Worm (Caenorhabditis elegans): Measurements from ENCODE around the gene C18H7.1.
A peak's percentile ranks its signal among the peaks of the same experiment; 100 is the strongest.

The C18H7.1 gene

DNA sequence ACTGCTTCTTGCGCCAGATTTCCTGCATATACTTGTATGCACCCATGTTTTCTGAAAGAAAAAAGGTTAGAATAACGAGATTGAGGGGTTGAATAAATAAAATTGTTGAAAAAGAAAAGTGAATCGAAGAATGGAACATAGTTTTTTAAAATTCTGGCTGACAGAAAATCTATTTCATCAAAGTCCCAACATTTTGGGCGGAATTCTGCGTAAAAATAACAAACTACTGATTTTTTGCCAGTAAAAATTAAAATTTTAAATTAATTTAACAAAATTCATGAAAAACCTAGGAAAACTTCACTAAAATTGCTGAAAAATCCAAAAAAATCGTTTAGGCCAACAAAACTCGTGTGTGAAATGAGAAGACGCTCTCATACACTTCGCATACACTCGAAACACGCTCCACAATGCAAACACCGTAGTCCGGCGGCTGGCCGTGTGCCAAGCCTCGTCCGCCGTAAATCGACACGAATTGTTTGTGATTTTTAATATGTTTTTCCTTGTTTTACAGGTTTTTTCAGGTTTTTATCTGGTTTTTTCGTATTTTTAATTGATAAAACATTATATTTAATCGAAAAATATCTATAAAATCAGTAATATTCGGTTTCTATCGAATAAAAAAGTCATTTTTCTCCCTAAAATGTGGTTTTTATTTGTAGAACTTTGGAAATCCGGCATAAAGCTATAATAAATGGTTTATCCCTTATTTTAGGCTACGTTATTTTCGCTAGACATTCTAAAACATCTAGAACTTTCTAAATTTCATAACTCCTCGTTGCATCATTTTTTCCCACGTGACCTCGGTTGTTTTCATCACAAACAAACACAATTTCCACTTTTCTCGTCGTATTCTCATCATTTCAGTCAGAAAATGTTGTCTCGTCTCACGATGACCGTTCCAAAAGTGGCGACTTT, 39.4 kb downstream of the C18H7.1 start, which contains the start of the genes rpl-15 and K11H12.8 (continued):
- TF ChIP-seq egl-27 (tag; optimal IDR thresholded peaks at IDR 0.05) (peak; percentile 44 to 98), mef-2 (tag; optimal IDR thresholded peaks at IDR 0.05) (peak; percentile 98), F16B12.6 (tag; optimal IDR thresholded peaks at IDR 0.05) (peak; percentile 78), fos-1 (tag; optimal IDR thresholded peaks at IDR 0.05) (peak; percentile 98), efl-1 (optimal IDR thresholded peaks at IDR 0.05) (peak; percentile 97 to 98), efl-1 (GFP tag; optimal IDR thresholded peaks at IDR 0.05 in 1 of 2) (peak; percentile 89 to 99), zip-4 (GFP tag; optimal IDR thresholded peaks at IDR 0.05) (peak; percentile 97), skn-1 (tag; optimal IDR thresholded peaks at IDR 0.05) (peak; percentile 97), snu-23 (GFP tag; optimal IDR thresholded peaks at IDR 0.05) (peak; percentile 100), blmp-1 (tag; optimal IDR thresholded peaks at IDR 0.05) (peak; percentile 92), unc-30 (tag; optimal IDR thresholded peaks at IDR 0.05) (no peak), efl-3 (GFP tag; optimal IDR thresholded peaks at IDR 0.05) (peak; percentile 86), ztf-4 (tag; optimal IDR thresholded peaks at IDR 0.05) (peak; percentile 100), nhr-19 (GFP tag; conservative IDR thresholded peaks at IDR 0.05) (peak; percentile 100), mab-9 (GFP tag; IDR thresholded peaks at IDR 0.05) (peak; percentile 99), irx-1 (tag; optimal IDR thresholded peaks at IDR 0.05) (peak; percentile 99), pax-3 (tag; optimal IDR thresholded peaks at IDR 0.05) (peak; percentile 100), lsy-2 (tag; optimal IDR thresholded peaks at IDR 0.05) (peak; percentile 100), sup-37 (GFP tag; optimal IDR thresholded peaks at IDR 0.05) (peak; percentile 99), ama-1 (optimal IDR thresholded peaks at IDR 0.05) (peak; percentile 91), xbp-1 (tag; optimal IDR thresholded peaks at IDR 0.05) (peak; percentile 99), isw-1 (GFP tag; IDR thresholded peaks at IDR 0.05) (peak; percentile 99), ceh-63 (GFP tag; optimal IDR thresholded peaks at IDR 0.05) (peak; percentile 93), elt-2 (tag; optimal IDR thresholded peaks at IDR 0.05) (peak; percentile 97), nhr-28 (tag; optimal IDR thresholded peaks at IDR 0.05) (peak; percentile 33), unc-62 (GFP tag; optimal IDR thresholded peaks at IDR 0.05) (peak; percentile 83), Y116A8C.19 (tag; optimal IDR thresholded peaks at IDR 0.05; ENCODE audit: borderline replicate concordance) (peak; percentile 80), hlh-4 (tag; optimal IDR thresholded peaks at IDR 0.05) (peak; percentile 91), ets-5 (GFP tag; IDR thresholded peaks at IDR 0.05) (peak; percentile 90; the same call in 1 of the 2 replicates), ceh-90 (tag; optimal IDR thresholded peaks at IDR 0.05) (peak; percentile 80), dsc-1 (tag; optimal IDR thresholded peaks at IDR 0.05) (peak; percentile 100), egl-13 (tag; optimal IDR thresholded peaks at IDR 0.05) (peak; percentile 100), alr-1 (tag; optimal IDR thresholded peaks at IDR 0.05; ENCODE audit: borderline replicate concordance) (no peak), zag-1 (tag; optimal IDR thresholded peaks at IDR 0.05) (peak; percentile 97), ceh-8 (GFP tag; optimal IDR thresholded peaks at IDR 0.05) (peak; percentile 98)

DNA sequence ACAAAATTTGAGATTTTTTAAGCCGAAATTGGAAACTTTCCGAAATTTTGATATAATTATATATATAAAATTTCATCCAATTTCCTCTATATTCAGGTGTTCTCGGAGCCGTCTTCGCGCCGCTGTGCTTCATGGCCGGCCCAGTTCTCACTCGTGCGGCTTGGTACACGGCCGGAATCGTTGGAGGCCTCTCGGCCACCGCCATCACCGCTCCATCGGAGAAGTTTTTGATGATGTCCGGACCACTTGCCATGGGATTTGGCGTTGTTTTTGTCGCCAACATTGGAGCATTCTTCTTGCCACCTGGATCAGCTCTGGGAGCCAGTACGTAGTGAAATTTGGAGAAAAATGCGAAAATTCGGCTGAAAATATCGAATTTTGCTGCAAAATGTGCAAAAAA, 41.7 kb downstream of the C18H7.1 start:
- TF ChIP-seq nhr-19 (GFP tag; conservative IDR thresholded peaks at IDR 0.05): no peak
- TF ChIP-seq ceh-88 (GFP tag; IDR thresholded peaks at IDR 0.05): no peak
- no peak for TF ChIP-seq ces-1 (GFP tag; optimal IDR thresholded peaks at IDR 0.05)
- TF ChIP-seq sup-37 (GFP tag; optimal IDR thresholded peaks at IDR 0.05): no peak
- no peak for TF ChIP-seq fkh-10 (GFP tag; optimal IDR thresholded peaks at IDR 0.05)
- no peak for TF ChIP-seq sptf-1 (tag; optimal IDR thresholded peaks at IDR 0.05)
- TF ChIP-seq xbp-1 (tag; optimal IDR thresholded peaks at IDR 0.05): no peak
- no peak for TF ChIP-seq hpl-2 (GFP tag; optimal IDR thresholded peaks at IDR 0.05)
- no peak for TF ChIP-seq vab-15 (tag; optimal IDR thresholded peaks at IDR 0.05)
- TF ChIP-seq nhr-11 (tag; optimal IDR thresholded peaks at IDR 0.05): no peak
- no peak for TF ChIP-seq mdl-1 (tag; optimal IDR thresholded peaks at IDR 0.05)
- TF ChIP-seq Y116A8C.19 (tag; optimal IDR thresholded peaks at IDR 0.05; ENCODE audit: borderline replicate concordance): no peak
- TF ChIP-seq ets-5 (GFP tag; IDR thresholded peaks at IDR 0.05): no peak
- TF ChIP-seq skn-1 (tag; optimal IDR thresholded peaks at IDR 0.05): no peak
- no peak for TF ChIP-seq hlh-4 (tag; optimal IDR thresholded peaks at IDR 0.05)
- TF ChIP-seq blmp-1 (tag; optimal IDR thresholded peaks at IDR 0.05): no peak
- no peak for TF ChIP-seq pqm-1 (tag; optimal IDR thresholded peaks at IDR 0.05)
- no peak for TF ChIP-seq dpl-1 (GFP tag; optimal IDR thresholded peaks at IDR 0.05)
- TF ChIP-seq unc-98 (GFP tag; IDR thresholded peaks at IDR 0.05): no peak
